Fruit fly (Drosophila melanogaster) whole organism, embryonic: Measurements from ENCODE around the gene CG34303.

Experiments
- Antp ChIP-seq: fragments of 200-800 bp; sonication (Bioruptor generic); optimal IDR thresholded peaks from 3 replicates; lab custom pipeline; 2016; ENCODE audit warnings: missing biosample characterization, missing genetic modification characterization
- Bteb2 ChIP-seq: fragments of 200-800 bp; sonication (Bioruptor generic); optimal IDR thresholded peaks from 2 replicates; lab custom pipeline; 2016; ENCODE audit warnings: missing biosample characterization, missing genetic modification characterization
- CG10209 ChIP-seq: fragments of 200-800 bp; sonication (Bioruptor generic); optimal IDR thresholded peaks from 3 replicates; lab custom pipeline; 2017; ENCODE audit warnings: missing biosample characterization, mild to moderate bottlenecking, missing genetic modification characterization, missing genetic modification reagents
- CG10462 ChIP-seq: fragments of 200-800 bp; sonication (Bioruptor generic); optimal IDR thresholded peaks from 2 replicates; lab custom pipeline; 2016; ENCODE audit warnings: missing biosample characterization, missing genetic modification characterization
- CG10654 ChIP-seq: fragments of 200-800 bp; sonication (Bioruptor generic); optimal IDR thresholded peaks from 2 replicates; lab custom pipeline; 2016; ENCODE audit warnings: missing biosample characterization, missing genetic modification characterization
- CG11723 ChIP-seq: fragments of 200-800 bp; sonication (Bioruptor generic); optimal IDR thresholded peaks from 2 replicates; lab custom pipeline; 2017; ENCODE audit warnings: missing biosample characterization, mild to moderate bottlenecking, missing genetic modification characterization
- CG12236 ChIP-seq: fragments of 200-800 bp; sonication (Bioruptor generic); optimal IDR thresholded peaks from 2 replicates; lab custom pipeline; 2016; ENCODE audit warnings: missing biosample characterization, missing genetic modification characterization
- CG13296 ChIP-seq: fragments of 200-800 bp; sonication (Bioruptor generic); optimal IDR thresholded peaks from 3 replicates; lab custom pipeline; 2018; ENCODE audit warnings: missing biosample characterization, mild to moderate bottlenecking, missing genetic modification characterization
- CG15269 ChIP-seq: fragments of 200-800 bp; sonication (Bioruptor generic); optimal IDR thresholded peaks from 2 replicates; lab custom pipeline; 2018; ENCODE audit warnings: missing biosample characterization, mild to moderate bottlenecking, missing genetic modification characterization, moderate library complexity
- CG15479 ChIP-seq: fragments of 200-800 bp; sonication (Bioruptor generic); optimal IDR thresholded peaks from 3 replicates; lab custom pipeline; 2019; ENCODE audit warnings: missing biosample characterization, mild to moderate bottlenecking, missing genetic modification characterization, moderate library complexity
- CG17361 ChIP-seq: fragments of 200-800 bp; sonication (Bioruptor generic); IDR thresholded peaks from 3 replicates; pipeline ENCODE4 v1.3.6; 2022; ENCODE audit warnings: missing biosample characterization, missing genetic modification characterization
- CG1832 ChIP-seq: fragments of 200-800 bp; sonication (Bioruptor generic); optimal IDR thresholded peaks from 2 replicates; lab custom pipeline; 2017; ENCODE audit warnings: missing biosample characterization, mild to moderate bottlenecking, missing genetic modification characterization, inconsistent platforms
- CG33557 ChIP-seq: fragments of 200-800 bp; sonication (Bioruptor generic); optimal IDR thresholded peaks from 2 replicates; lab custom pipeline; 2019; ENCODE audit warnings: missing biosample characterization, mild to moderate bottlenecking, missing genetic modification characterization, moderate library complexity
- CG4360 ChIP-seq: fragments of 200-800 bp; sonication (Bioruptor generic); IDR thresholded peaks from 2 replicates; pipeline ENCODE4 v1.3.6; 2022; ENCODE audit warnings: missing biosample characterization, missing genetic modification characterization
- CG4730 ChIP-seq: fragments of 200-800 bp; sonication (Bioruptor generic); IDR thresholded peaks from 2 replicates; pipeline ENCODE4 v1.3.6; 2022; ENCODE audit warnings: missing biosample characterization, missing genetic modification characterization
- CG4820 ChIP-seq: fragments of 200-800 bp; sonication (Bioruptor generic); optimal IDR thresholded peaks from 3 replicates; lab custom pipeline; 2016; ENCODE audit warnings: missing biosample characterization, missing genetic modification characterization
- CG6272 ChIP-seq: fragments of 200-800 bp; sonication (Bioruptor generic); IDR thresholded peaks from 2 replicates; pipeline ENCODE4 v1.3.6; 2022; ENCODE audit warnings: missing biosample characterization, missing genetic modification characterization
- CG6765 ChIP-seq: fragments of 200-800 bp; sonication (Bioruptor generic); optimal IDR thresholded peaks from 3 replicates; lab custom pipeline; 2017; ENCODE audit warnings: missing biosample characterization, mild to moderate bottlenecking, missing genetic modification characterization
- CG8388 ChIP-seq: fragments of 200-800 bp; sonication (Bioruptor generic); optimal IDR thresholded peaks from 2 replicates; lab custom pipeline; 2019; ENCODE audit warnings: missing biosample characterization, mild to moderate bottlenecking, missing genetic modification characterization, moderate library complexity
- CG9609 ChIP-seq: fragments of 200-800 bp; sonication (Bioruptor generic); optimal IDR thresholded peaks from 3 replicates; lab custom pipeline; 2016; ENCODE audit warnings: missing biosample characterization, missing genetic modification characterization
- D19B ChIP-seq: fragments of 200-800 bp; sonication (Bioruptor generic); optimal IDR thresholded peaks from 2 replicates; lab custom pipeline; 2017; ENCODE audit warnings: missing biosample characterization, mild to moderate bottlenecking, missing genetic modification characterization
- Dbx ChIP-seq: fragments of 200-800 bp; sonication (Bioruptor generic); IDR thresholded peaks from 3 replicates; pipeline ENCODE4 v1.3.6; 2022; ENCODE audit warnings: missing biosample characterization, missing genetic modification characterization
- E2f1 ChIP-seq: fragments of 200-800 bp; sonication (Bioruptor generic); IDR thresholded peaks from 2 replicates; pipeline ENCODE4 v1.3.6; 2022; ENCODE audit warnings: missing biosample characterization, missing genetic modification characterization
- Fer2 ChIP-seq: fragments of 200-800 bp; sonication (Bioruptor generic); optimal IDR thresholded peaks from 2 replicates; lab custom pipeline; 2018; ENCODE audit warnings: missing biosample characterization, mild to moderate bottlenecking, missing genetic modification characterization, moderate library complexity
- Hey ChIP-seq: fragments of 200-800 bp; sonication (Bioruptor generic); optimal IDR thresholded peaks from 3 replicates; lab custom pipeline; 2018; ENCODE audit warnings: missing biosample characterization, mild to moderate bottlenecking, missing genetic modification characterization
- Hmx ChIP-seq: fragments of 200-800 bp; sonication (Bioruptor generic); optimal IDR thresholded peaks from 2 replicates; lab custom pipeline; 2016; ENCODE audit warnings: missing biosample characterization, missing genetic modification characterization
- Meics ChIP-seq: fragments of 200-800 bp; sonication (Bioruptor generic); optimal IDR thresholded peaks from 2 replicates; lab custom pipeline; 2017; ENCODE audit warnings: missing biosample characterization, mild to moderate bottlenecking, missing genetic modification characterization
- Neu2 ChIP-seq: fragments of 200-800 bp; sonication (Bioruptor generic); optimal IDR thresholded peaks from 3 replicates; lab custom pipeline; 2016; ENCODE audit warnings: missing biosample characterization, missing genetic modification characterization, borderline replicate concordance
- Nf-YC ChIP-seq: fragments of 200-800 bp; optimal IDR thresholded peaks from 3 replicates; lab custom pipeline; 2019; ENCODE audit warnings: missing biosample characterization, mild to moderate bottlenecking, missing genetic modification characterization, moderate library complexity
- Pdp1 ChIP-seq, 2 experiments: fragments of 200-800 bp; sonication (Bioruptor generic); optimal IDR thresholded peaks; 3 replicates each; lab custom pipeline; 2016; ENCODE audit warnings: missing biosample characterization in 2 of 2, missing genetic modification characterization in 2 of 2, mild to moderate bottlenecking in 1 of 2, moderate library complexity in 1 of 2
- Side ChIP-seq: fragments of 200-800 bp; sonication (Bioruptor generic); optimal IDR thresholded peaks from 2 replicates; lab custom pipeline; 2016; ENCODE audit warnings: missing biosample characterization, missing genetic modification characterization
- cad ChIP-seq: fragments of >200 bp; optimal IDR thresholded peaks from 2 replicates; lab custom pipeline; 2017; ENCODE audit warnings: missing biosample characterization, missing genetic modification characterization
- cas ChIP-seq: fragments of 200-800 bp; sonication (Bioruptor generic); IDR thresholded peaks from 2 replicates; pipeline ENCODE4 v1.3.6; 2022; ENCODE audit warnings: missing biosample characterization, missing genetic modification characterization
- crp ChIP-seq, 2 experiments: fragments of 200-800 bp; sonication (Bioruptor generic); optimal IDR thresholded peaks; 2 replicates in 1 of 2; 3 replicates in 1 of 2; lab custom pipeline; 2017; ENCODE audit warnings: missing biosample characterization in 2 of 2, missing genetic modification characterization in 2 of 2, mild to moderate bottlenecking in 1 of 2, moderate library complexity in 1 of 2
- esg ChIP-seq: fragments of 200-800 bp; sonication (Bioruptor generic); conservative IDR thresholded peaks from 2 replicates; pipeline ENCODE4 v1.3.6; 2022; ENCODE audit warnings: missing biosample characterization, missing genetic modification characterization
- eyg ChIP-seq: fragments of 200-800 bp; sonication (Bioruptor generic); optimal IDR thresholded peaks from 3 replicates; lab custom pipeline; 2016; ENCODE audit warnings: missing biosample characterization, missing genetic modification characterization
- fd64A ChIP-seq: fragments of 200-800 bp; sonication (Bioruptor generic); optimal IDR thresholded peaks from 3 replicates; lab custom pipeline; 2018; ENCODE audit warnings: missing biosample characterization, mild to moderate bottlenecking, missing genetic modification characterization
- gem ChIP-seq: fragments of 200-800 bp; sonication (Bioruptor generic); optimal IDR thresholded peaks from 2 replicates; lab custom pipeline; 2019; ENCODE audit warnings: missing biosample characterization, mild to moderate bottlenecking, missing genetic modification characterization, moderate library complexity
- hb ChIP-seq: fragments of 200-800 bp; sonication (Bioruptor generic); IDR thresholded peaks from 3 replicates; pipeline ENCODE4 v1.3.6; 2022; ENCODE audit warnings: missing biosample characterization, missing genetic modification characterization; ENCODE audit not compliant: partially characterized antibody
- hkb ChIP-seq, 2 experiments: fragments of 200-800 bp in 1 of 2; fragments of >200 bp in 1 of 2; sonication (Bioruptor generic) in 1 of 2; IDR thresholded peaks in 1 of 2; optimal IDR thresholded peaks in 1 of 2; 2 replicates each; pipeline versions ENCODE4 v1.3.6 to Lab custom; 2017 to 2022; ENCODE audit warnings: missing biosample characterization in 1 of 2, missing genetic modification characterization in 1 of 2
- lbe ChIP-seq: fragments of 200-800 bp; sonication (Bioruptor generic); optimal IDR thresholded peaks from 2 replicates; lab custom pipeline; 2016; ENCODE audit warnings: missing biosample characterization, mild to moderate bottlenecking, missing genetic modification characterization
- lov ChIP-seq, 2 experiments: fragments of 200-800 bp in 1 of 2; fragments of >200 bp in 1 of 2; sonication (Bioruptor generic) in 1 of 2; IDR thresholded peaks in 1 of 2; optimal IDR thresholded peaks in 1 of 2; 2 replicates in 1 of 2; 3 replicates in 1 of 2; pipeline versions ENCODE4 v1.3.6 to Lab custom; 2017 to 2022; ENCODE audit warnings: missing biosample characterization in 1 of 2, missing genetic modification characterization in 1 of 2
- nerfin-2 ChIP-seq: fragments of 200-800 bp; sonication (Bioruptor generic); IDR thresholded peaks from 2 replicates; pipeline ENCODE4 v1.3.6; 2022; ENCODE audit warnings: missing biosample characterization, missing genetic modification characterization; ENCODE audit not compliant: partially characterized antibody
- pan ChIP-seq, 4 experiments: fragments of >200 bp in 3 of 4; fragments of 200-800 bp in 1 of 4; sonication (Bioruptor generic) in 1 of 4; optimal IDR thresholded peaks in 3 of 4; IDR thresholded peaks in 1 of 4; 2 replicates each; pipeline versions ENCODE4 v1.3.6 to Lab custom; 2017 to 2022; ENCODE audit warnings: missing biosample characterization in 2 of 4, missing genetic modification characterization in 2 of 4, mixed read lengths in 1 of 4
- rib ChIP-seq: fragments of 200-800 bp; sonication (Bioruptor generic); IDR thresholded peaks from 2 replicates; pipeline ENCODE4 v1.3.6; 2022; ENCODE audit warnings: missing biosample characterization, missing genetic modification characterization
- row ChIP-seq: fragments of 200-800 bp; sonication (Bioruptor generic); IDR thresholded peaks from 3 replicates; pipeline ENCODE4 v1.3.6; 2022; ENCODE audit warnings: missing biosample characterization, missing genetic modification characterization
- slbo ChIP-seq: fragments of 200-800 bp; sonication (Bioruptor generic); IDR thresholded peaks from 2 replicates; pipeline ENCODE4 v1.3.6; 2022; ENCODE audit warnings: missing biosample characterization, missing genetic modification characterization
- ssp ChIP-seq: fragments of 200-800 bp; sonication (Bioruptor generic); IDR thresholded peaks from 2 replicates; pipeline ENCODE4 v1.3.6; 2022; ENCODE audit warnings: missing biosample characterization, missing genetic modification characterization
- vvl ChIP-seq: fragments of 200-800 bp; sonication (Bioruptor generic); IDR thresholded peaks from 2 replicates; pipeline ENCODE4 v1.3.6; 2022; ENCODE audit warnings: missing biosample characterization, missing genetic modification characterization
- zfh2 ChIP-seq: fragments of 200-800 bp; sonication (Bioruptor generic); optimal IDR thresholded peaks from 2 replicates; lab custom pipeline; 2016; ENCODE audit warnings: missing biosample characterization, missing genetic modification characterization

The CG34303 gene

DNA sequence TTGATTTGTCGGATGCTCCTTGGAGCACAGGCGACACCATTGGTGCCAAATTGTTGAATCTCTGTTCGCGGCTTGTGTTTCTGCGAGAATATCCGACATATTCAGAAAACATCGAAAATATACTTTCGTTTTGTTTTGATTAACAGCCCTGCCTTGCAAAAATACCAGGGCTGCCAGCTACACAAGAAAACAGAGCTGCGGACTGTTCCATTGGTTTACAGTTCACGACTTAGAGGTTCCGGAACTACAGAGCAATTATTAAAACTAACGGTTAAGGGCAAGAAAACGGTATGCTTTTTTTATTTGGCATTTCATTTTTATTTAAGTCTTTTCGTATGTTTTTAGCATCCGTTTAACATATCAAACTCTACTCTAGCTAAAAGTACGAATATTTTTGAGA lies 9.5 kb upstream of the CG34303 start, which contains the start of gene CG6254 (continued):
- TF ChIP-seq esg, result no peak
- TF ChIP-seq Bteb2 (GFP tag; lab: Kevin White, UChicago), result peak; percentile 36
- TF ChIP-seq CG17361 (GFP tag; lab: Robert Waterston, UW), result no peak
- TF ChIP-seq crp (GFP tag; optimal IDR thresholded peaks at IDR 0.05; lab: Kevin White, UChicago), result no peak
- no peak for TF ChIP-seq fd64A (GFP tag; lab: Kevin White, UChicago)
- no peak for TF ChIP-seq hb (GFP tag; lab: Robert Waterston, UW)
- no peak for TF ChIP-seq E2f1
- TF ChIP-seq lbe, result no peak
- peak; percentile 0 for TF ChIP-seq Side (GFP tag; lab: Kevin White, UChicago)
- TF ChIP-seq CG1832 (GFP tag; lab: Kevin White, UChicago), result no peak
- TF ChIP-seq zfh2 (GFP tag; lab: Kevin White, UChicago), result peak; percentile 50
- no peak for TF ChIP-seq CG15479 (GFP tag; lab: Kevin White, UChicago)
- TF ChIP-seq Hmx (GFP tag; lab: Kevin White, UChicago), result no peak
- TF ChIP-seq CG6765 (GFP tag; lab: Kevin White, UChicago), result no peak
- TF ChIP-seq CG11723 (GFP tag; lab: Kevin White, UChicago), result no peak
- no peak for TF ChIP-seq CG4360 (GFP tag; lab: Robert Waterston, UW)
- TF ChIP-seq Nf-YC, result no peak
- peak; percentile 90 for TF ChIP-seq row (GFP tag; lab: Robert Waterston, UW)
- peak; percentile 52 for TF ChIP-seq Antp (GFP tag; lab: Kevin White, UChicago)
- TF ChIP-seq Dbx (GFP tag; lab: Robert Waterston, UW), result peak; percentile 71
- TF ChIP-seq Hey (tag; lab: Kevin White, UChicago), result no peak
- peak; percentile 74; the same call in 1 of the 2 replicates for TF ChIP-seq slbo (GFP tag; lab: Robert Waterston, UW)
- TF ChIP-seq CG4820 (GFP tag; lab: Kevin White, UChicago), result no peak
- TF ChIP-seq Fer2, result peak; percentile 24
- no peak for TF ChIP-seq CG13296 (GFP tag; lab: Kevin White, UChicago)
- TF ChIP-seq Meics (GFP tag; lab: Kevin White, UChicago), result peak; percentile 50
- TF ChIP-seq CG10209 (GFP tag; lab: Kevin White, UChicago), result no peak
- no peak for TF ChIP-seq hkb (optimal IDR thresholded peaks at IDR 0.05; lab: Kevin White, UChicago)
- TF ChIP-seq hkb (GFP tag; IDR thresholded peaks at IDR 0.05; lab: Robert Waterston, UW), result no peak
- no peak for TF ChIP-seq CG12236 (GFP tag; lab: Kevin White, UChicago)
- no peak for TF ChIP-seq CG8388
- no peak for TF ChIP-seq cad
- TF ChIP-seq gem (tag; lab: Kevin White, UChicago), result no peak
- TF ChIP-seq eyg (GFP tag; lab: Kevin White, UChicago), result peak; percentile 38
- TF ChIP-seq pan (optimal IDR thresholded peaks at IDR 0.05; lab: Kevin White, UChicago), result no peak
- TF ChIP-seq pan (GFP tag; optimal IDR thresholded peaks at IDR 0.05 in 1 of 2, IDR thresholded peaks at IDR 0.05 in 1 of 2), result peak in 1 of 2 experiments; percentile 22
- no peak for TF ChIP-seq D19B (GFP tag; lab: Kevin White, UChicago)
- no peak for TF ChIP-seq lov (optimal IDR thresholded peaks at IDR 0.05; lab: Kevin White, UChicago)
- no peak for TF ChIP-seq lov (GFP tag; IDR thresholded peaks at IDR 0.05; lab: Robert Waterston, UW)
- TF ChIP-seq ssp (GFP tag; lab: Robert Waterston, UW), result no peak
- peak in 1 of 2 experiments; percentile 29 for TF ChIP-seq Pdp1 (GFP tag; optimal IDR thresholded peaks at IDR 0.05; lab: Kevin White, UChicago)
- TF ChIP-seq CG10462, result peak; percentile 14
- TF ChIP-seq CG33557 (GFP tag; lab: Kevin White, UChicago), result no peak
- no peak for TF ChIP-seq CG15269
- TF ChIP-seq vvl (GFP tag; lab: Robert Waterston, UW), result peak; percentile 77
- peak; percentile 18 for TF ChIP-seq CG10654 (GFP tag; lab: Kevin White, UChicago)
- TF ChIP-seq Neu2, result no peak
- no peak for TF ChIP-seq CG4730 (GFP tag; lab: Robert Waterston, UW)
- no peak for TF ChIP-seq nerfin-2 (GFP tag; lab: Robert Waterston, UW)
- no peak for TF ChIP-seq rib (GFP tag; lab: Robert Waterston, UW)
- TF ChIP-seq CG6272 (GFP tag; lab: Robert Waterston, UW), result no peak
- TF ChIP-seq CG9609 (GFP tag; lab: Kevin White, UChicago), result no peak
- no peak for TF ChIP-seq cas
